Worm (Caenorhabditis elegans) whole organism, L4 larva: ENCODE data around the gene cyp-31A3.
"Not testable (repeated sequence)": the region's sequence is repeated elsewhere in the genome, so short reads cannot be mapped to it uniquely, and the experiment has no call there.

Experiments used
- fkh-10 ChIP-seq: fragments of 150-350 bp; optimal IDR thresholded peaks from 2 replicates; lab custom pipeline; 2014; ENCODE audit warnings: missing biosample characterization, missing genetic modification reagents, missing genetic modification characterization
- lin-39 ChIP-seq: fragments of 150-350 bp; optimal IDR thresholded peaks from 2 replicates; lab custom pipeline; 2014; ENCODE audit warnings: missing biosample characterization, missing genetic modification reagents, missing genetic modification characterization
- vab-7 ChIP-seq: fragments of 200-800 bp; sonication (Bioruptor generic); IDR thresholded peaks from 2 replicates; pipeline ENCODE4 v1.3.6; 2022; ENCODE audit warnings: missing genetic modification reagents, missing genetic modification characterization, missing compliant biosample characterization
- ztf-11 ChIP-seq: fragments of 150-350 bp; optimal IDR thresholded peaks from 2 replicates; lab custom pipeline; 2014; ENCODE audit warnings: missing biosample characterization, missing genetic modification characterization

- not testable (repeated sequence) for TF ChIP-seq fkh-10 (GFP tag; lab: Kevin White, UChicago); vab-7 (GFP tag; lab: Robert Waterston, UW); ztf-11 (tag; lab: Kevin White, UChicago); lin-39
Observed at ce11 chrIV:4721247-4721646, 39.6 kb upstream of the cyp-31A3 start.
